Worm (Caenorhabditis elegans) whole organism, L1 larva: ENCODE measurements around the gene F56C9.6.
A peak's percentile ranks its signal among the peaks of the same experiment; 100 is the strongest.

Source experiments
- C04F5.9 ChIP-seq: sonication (generic microtip); optimal IDR thresholded peaks from 2 replicates; lab custom pipeline; 2016; ENCODE audit warnings: missing genetic modification characterization, missing compliant biosample characterization
- C34B4.2 ChIP-seq: sonication (generic microtip); optimal IDR thresholded peaks from 2 replicates; lab custom pipeline; 2017; ENCODE audit warnings: mild to moderate bottlenecking, missing genetic modification characterization, missing compliant biosample characterization
- alr-1 ChIP-seq: fragments of 200-800 bp; sonication (Bioruptor generic); optimal IDR thresholded peaks from 2 replicates; lab custom pipeline; 2018; ENCODE audit warnings: borderline replicate concordance, mild to moderate bottlenecking, missing genetic modification characterization, missing compliant biosample characterization
- blmp-1 ChIP-seq: fragments of 150-350 bp; optimal IDR thresholded peaks from 2 replicates; lab custom pipeline; 2014; ENCODE audit warnings: missing biosample characterization, missing genetic modification characterization
- ceh-88 ChIP-seq: fragments of 200-800 bp; sonication (Bioruptor generic); IDR thresholded peaks from 2 replicates; pipeline ENCODE4 v1.3.6; 2022; ENCODE audit warnings: missing genetic modification characterization, missing compliant biosample characterization
- dsc-1 ChIP-seq: sonication (generic microtip); optimal IDR thresholded peaks from 2 replicates; lab custom pipeline; 2016; ENCODE audit warnings: mild to moderate bottlenecking, missing genetic modification characterization, missing compliant biosample characterization
- efl-1 ChIP-seq, 4 experiments: fragments of 150-350 bp; optimal IDR thresholded peaks in 3 of 4; peaks in 1 of 4; 1 replicate in 1 of 4; 2 replicates in 3 of 4; lab custom pipeline; 2014; ENCODE audit warnings: missing biosample characterization in 2 of 4, missing genetic modification characterization in 2 of 4, missing genetic modification reagents in 2 of 4
- efl-3 ChIP-seq: fragments of 200-800 bp; sonication (Bioruptor generic); optimal IDR thresholded peaks from 2 replicates; lab custom pipeline; 2018; ENCODE audit warnings: mild to moderate bottlenecking, missing genetic modification characterization, missing compliant biosample characterization
- egl-27 ChIP-seq, 2 experiments: fragments of 150-350 bp in 1 of 2; sonication (generic microtip); optimal IDR thresholded peaks; 3 replicates each; lab custom pipeline; 2017 to 2018; ENCODE audit warnings: missing biosample characterization in 2 of 2, missing genetic modification characterization in 2 of 2, missing genetic modification reagents in 2 of 2
- elt-2 ChIP-seq: sonication (generic microtip); optimal IDR thresholded peaks from 2 replicates; lab custom pipeline; 2016; ENCODE audit warnings: missing genetic modification characterization, mild to moderate bottlenecking, inconsistent platforms, missing compliant biosample characterization, missing genetic modification reagents
- elt-3 ChIP-seq, 6 experiments: fragments of 150-350 bp in 1 of 6; sonication (generic microtip); optimal IDR thresholded peaks; 2 replicates each; lab custom pipeline; 2017 to 2018; ENCODE audit warnings: missing biosample characterization in 6 of 6, missing genetic modification characterization in 6 of 6, inconsistent platforms in 1 of 6
- ets-5 ChIP-seq: fragments of 200-800 bp; sonication (Bioruptor generic); IDR thresholded peaks from 2 replicates; pipeline ENCODE4 v1.3.6; 2022; ENCODE audit warnings: missing genetic modification characterization, missing compliant biosample characterization
- fkh-10 ChIP-seq: sonication (generic microtip); optimal IDR thresholded peaks from 2 replicates; lab custom pipeline; 2017; ENCODE audit warnings: missing biosample characterization, missing genetic modification reagents, missing genetic modification characterization
- fkh-8 ChIP-seq: sonication (generic microtip); optimal IDR thresholded peaks from 2 replicates; lab custom pipeline; 2016; ENCODE audit warnings: mild to moderate bottlenecking, missing genetic modification characterization, missing compliant biosample characterization
- fos-1 ChIP-seq: fragments of 150-350 bp; optimal IDR thresholded peaks from 2 replicates; lab custom pipeline; 2014; ENCODE audit warnings: missing biosample characterization, missing genetic modification characterization
- grh-1 ChIP-seq: fragments of 200-800 bp; sonication (Bioruptor generic); IDR thresholded peaks from 2 replicates; pipeline ENCODE4 v1.3.6; 2022; ENCODE audit warnings: missing genetic modification reagents, missing genetic modification characterization, missing compliant biosample characterization
- hlh-17 ChIP-seq: fragments of 200-800 bp; sonication (Bioruptor generic); optimal IDR thresholded peaks from 2 replicates; lab custom pipeline; 2018; ENCODE audit warnings: missing genetic modification characterization, mild to moderate bottlenecking, missing compliant biosample characterization, moderate library complexity, borderline replicate concordance
- hpl-2 ChIP-seq: fragments of 150-350 bp; optimal IDR thresholded peaks from 2 replicates; lab custom pipeline; 2014; ENCODE audit warnings: missing biosample characterization, missing genetic modification reagents, missing genetic modification characterization
- irx-1 ChIP-seq: sonication (generic microtip); optimal IDR thresholded peaks from 2 replicates; lab custom pipeline; 2016; ENCODE audit warnings: missing genetic modification characterization, missing compliant biosample characterization
- isw-1 ChIP-seq: fragments of 200-800 bp; sonication (Bioruptor generic); IDR thresholded peaks from 2 replicates; pipeline ENCODE4 v1.3.6; 2022; ENCODE audit warnings: missing genetic modification characterization, missing compliant biosample characterization
- lin-14 ChIP-seq: fragments of 200-800 bp; sonication (Bioruptor generic); optimal IDR thresholded peaks from 2 replicates; lab custom pipeline; 2018; ENCODE audit warnings: mild to moderate bottlenecking, missing genetic modification characterization, moderate library complexity, missing compliant biosample characterization
- lin-15B ChIP-seq: fragments of 150-350 bp; sonication (generic microtip); optimal IDR thresholded peaks from 3 replicates; lab custom pipeline; 2014; ENCODE audit warnings: missing biosample characterization, missing genetic modification characterization
- lir-3 ChIP-seq: sonication (generic microtip); optimal IDR thresholded peaks from 2 replicates; lab custom pipeline; 2016; ENCODE audit warnings: mild to moderate bottlenecking, missing genetic modification characterization, moderate library complexity, missing compliant biosample characterization; ENCODE audit not compliant: poor library complexity
- lsy-2 ChIP-seq, 2 experiments: fragments of 150-350 bp; optimal IDR thresholded peaks; 2 replicates each; lab custom pipeline; 2014; ENCODE audit warnings: missing biosample characterization in 2 of 2, missing genetic modification characterization in 2 of 2
- mab-9 ChIP-seq: fragments of 200-800 bp; sonication (Bioruptor generic); IDR thresholded peaks from 2 replicates; pipeline ENCODE4 v1.3.6; 2022; ENCODE audit warnings: missing genetic modification reagents, missing genetic modification characterization, missing compliant biosample characterization
- nhr-19 ChIP-seq: fragments of 200-800 bp; sonication (Bioruptor generic); conservative IDR thresholded peaks from 2 replicates; pipeline ENCODE4 v1.3.6; 2022; ENCODE audit warnings: missing genetic modification characterization, missing compliant biosample characterization
- nhr-20 ChIP-seq: sonication (generic microtip); optimal IDR thresholded peaks from 2 replicates; lab custom pipeline; 2016; ENCODE audit warnings: mild to moderate bottlenecking, missing genetic modification characterization, missing compliant biosample characterization
- nhr-237 ChIP-seq: fragments of 150-350 bp; optimal IDR thresholded peaks from 2 replicates; lab custom pipeline; 2014; ENCODE audit warnings: missing biosample characterization, missing genetic modification characterization
- nhr-28 ChIP-seq: fragments of 150-350 bp; optimal IDR thresholded peaks from 2 replicates; lab custom pipeline; 2014; ENCODE audit warnings: missing biosample characterization, missing genetic modification characterization
- nhr-47 ChIP-seq: sonication (generic microtip); optimal IDR thresholded peaks from 2 replicates; lab custom pipeline; 2016; ENCODE audit warnings: mild to moderate bottlenecking, missing genetic modification characterization, moderate library complexity, missing compliant biosample characterization
- nhr-76 ChIP-seq: sonication (generic microtip); optimal IDR thresholded peaks from 2 replicates; lab custom pipeline; 2017; ENCODE audit warnings: missing biosample characterization, missing genetic modification characterization
- nhr-77 ChIP-seq: fragments of 150-350 bp; optimal IDR thresholded peaks from 2 replicates; lab custom pipeline; 2014; ENCODE audit warnings: missing biosample characterization, missing genetic modification characterization
- nhr-85 ChIP-seq: sonication (generic microtip); peaks from one replicate; lab custom pipeline; 2016; ENCODE audit warnings: missing genetic modification characterization, inconsistent platforms, missing compliant biosample characterization
- nhr-90 ChIP-seq: sonication (generic microtip); optimal IDR thresholded peaks from 2 replicates; lab custom pipeline; 2016; ENCODE audit warnings: mild to moderate bottlenecking, missing genetic modification characterization, missing compliant biosample characterization; ENCODE audit not compliant: poor library complexity
- pqm-1 ChIP-seq: sonication (generic microtip); optimal IDR thresholded peaks from 3 replicates; lab custom pipeline; 2017; ENCODE audit warnings: missing biosample characterization, missing genetic modification characterization
- skn-1 ChIP-seq: fragments of 150-350 bp; optimal IDR thresholded peaks from 2 replicates; lab custom pipeline; 2014; ENCODE audit warnings: missing biosample characterization, missing genetic modification characterization
- snpc-4 ChIP-seq: fragments of 150-350 bp; optimal IDR thresholded peaks from 2 replicates; lab custom pipeline; 2014; ENCODE audit warnings: missing biosample characterization, missing genetic modification characterization
- snu-23 ChIP-seq: sonication (generic microtip); optimal IDR thresholded peaks from 2 replicates; lab custom pipeline; 2016; ENCODE audit warnings: missing genetic modification characterization, missing compliant biosample characterization
- sox-4 ChIP-seq: sonication (generic microtip); optimal IDR thresholded peaks from 2 replicates; lab custom pipeline; 2016; ENCODE audit warnings: missing genetic modification characterization, missing compliant biosample characterization
- sptf-1 ChIP-seq: fragments of 150-350 bp; optimal IDR thresholded peaks from 2 replicates; lab custom pipeline; 2014; ENCODE audit warnings: missing biosample characterization, missing genetic modification characterization
- sup-37 ChIP-seq: fragments of 200-800 bp; sonication (Bioruptor generic); optimal IDR thresholded peaks from 2 replicates; lab custom pipeline; 2018; ENCODE audit warnings: mild to moderate bottlenecking, missing genetic modification characterization, missing compliant biosample characterization
- tbx-2 ChIP-seq: sonication (generic microtip); optimal IDR thresholded peaks from 2 replicates; lab custom pipeline; 2016; ENCODE audit warnings: missing genetic modification characterization, missing compliant biosample characterization
- tlp-1 ChIP-seq: fragments of 150-350 bp; optimal IDR thresholded peaks from 2 replicates; lab custom pipeline; 2014; ENCODE audit warnings: missing biosample characterization, missing genetic modification characterization
- unc-130 ChIP-seq: fragments of 150-350 bp; optimal IDR thresholded peaks from 2 replicates; lab custom pipeline; 2017; ENCODE audit warnings: missing biosample characterization, missing genetic modification characterization, inconsistent platforms
- unc-62 ChIP-seq: fragments of 150-350 bp; optimal IDR thresholded peaks from 2 replicates; lab custom pipeline; 2014; ENCODE audit warnings: missing biosample characterization, missing genetic modification reagents, missing genetic modification characterization
- unc-98 ChIP-seq: fragments of 200-800 bp; sonication (Bioruptor generic); IDR thresholded peaks from 2 replicates; pipeline ENCODE4 v1.3.6; 2022; ENCODE audit warnings: missing genetic modification characterization, missing compliant biosample characterization
- vab-15 ChIP-seq: sonication (generic microtip); optimal IDR thresholded peaks from 2 replicates; lab custom pipeline; 2017; ENCODE audit warnings: missing genotype, mild to moderate bottlenecking, missing genetic modification characterization, missing compliant biosample characterization
- zag-1 ChIP-seq: fragments of 150-350 bp; optimal IDR thresholded peaks from 2 replicates; lab custom pipeline; 2014; ENCODE audit warnings: missing biosample characterization, missing genetic modification characterization
- ztf-4 ChIP-seq: fragments of 150-350 bp; optimal IDR thresholded peaks from 2 replicates; lab custom pipeline; 2014; ENCODE audit warnings: missing biosample characterization, missing genetic modification characterization

Gene F56C9.6

DNA sequence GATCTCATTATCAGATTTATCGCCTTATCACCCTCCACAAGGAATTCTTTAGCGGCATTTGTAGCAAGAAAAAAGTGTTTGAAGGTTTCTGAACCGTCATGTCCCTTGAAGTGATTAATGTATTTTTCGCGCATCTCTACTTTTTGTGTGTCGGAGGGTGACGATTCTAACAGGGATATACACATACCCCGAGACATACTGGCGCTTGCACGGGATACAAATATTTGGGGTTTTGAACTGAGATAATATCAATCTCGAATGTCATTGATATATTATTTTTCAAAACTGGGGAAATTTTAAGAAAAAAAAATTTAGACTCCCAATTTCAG is 5.0 kb downstream of the F56C9.6 start (continued):
- no peak for TF ChIP-seq ceh-88
- TF ChIP-seq snu-23 (GFP tag; lab: Kevin White, UChicago): peak; percentile 41
- peak; percentile 90 for TF ChIP-seq blmp-1 (tag; lab: Kevin White, UChicago)
- peak; percentile 21 for TF ChIP-seq nhr-90 (tag; lab: Kevin White, UChicago)
- TF ChIP-seq C04F5.9 (tag; lab: Kevin White, UChicago): no peak
- no peak for TF ChIP-seq fkh-8 (tag; lab: Kevin White, UChicago)
- TF ChIP-seq hpl-2 (GFP tag; lab: Kevin White, UChicago): no peak
- TF ChIP-seq nhr-20 (tag; lab: Kevin White, UChicago): peak; percentile 42
- peak in 4 of 6 experiments; percentile 20 to 88 (median 44) for TF ChIP-seq elt-3 (tag; optimal IDR thresholded peaks at IDR 0.05; lab: Kevin White, UChicago)
- TF ChIP-seq, all 84 proteins: peak for 11

DNA sequence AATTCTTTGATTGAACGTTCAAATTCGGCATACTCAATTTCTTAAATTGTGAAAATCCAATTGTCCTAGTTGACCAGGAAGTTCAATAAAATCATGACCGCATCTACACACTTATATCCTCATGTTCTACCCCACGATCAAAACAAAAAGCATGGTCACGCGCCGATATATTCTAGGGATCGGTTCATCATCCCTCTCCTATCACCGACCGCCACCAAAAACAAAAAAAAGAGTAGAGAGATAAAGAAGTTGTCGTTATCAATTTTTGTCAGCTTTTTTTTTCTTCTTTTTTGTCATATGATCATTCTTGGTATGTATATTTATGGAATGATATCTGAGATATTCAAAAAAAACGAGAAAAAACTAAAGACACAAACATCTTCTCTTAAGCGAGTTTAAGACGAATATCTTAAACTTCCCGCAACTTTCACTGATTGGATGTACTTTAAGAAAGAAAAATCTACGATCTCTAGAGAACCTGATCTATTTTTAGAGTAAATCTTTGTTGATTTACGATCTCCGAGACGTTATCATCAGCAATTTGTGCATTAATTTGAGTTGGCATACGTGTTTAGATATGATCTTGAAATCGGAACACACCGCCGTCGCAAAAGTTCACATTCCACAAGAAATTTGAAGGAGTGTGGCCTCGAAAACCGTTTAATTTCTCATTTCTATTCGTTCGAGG is 5.5 kb downstream of the F56C9.6 start:
- TF ChIP-seq unc-130 (tag; lab: Kevin White, UChicago) (no peak), nhr-77 (tag; lab: Kevin White, UChicago) (no peak), lin-14 (peak; percentile 52), nhr-28 (tag; lab: Kevin White, UChicago) (no peak), ztf-4 (tag; lab: Kevin White, UChicago) (no peak), nhr-20 (tag; lab: Kevin White, UChicago) (peak; percentile 71), sup-37 (no peak), unc-62 (no peak), fkh-10 (no peak), tlp-1 (no peak), zag-1 (tag; lab: Kevin White, UChicago) (no peak), dsc-1 (no peak), alr-1 (tag; lab: Kevin White, UChicago) (no peak), unc-98 (GFP tag; lab: Robert Waterston, UW) (no peak), irx-1 (no peak), nhr-237 (tag; lab: Kevin White, UChicago) (no peak), sptf-1 (tag; lab: Kevin White, UChicago) (no peak), nhr-85 (peak; percentile 79), nhr-47 (tag; lab: Kevin White, UChicago) (peak; percentile 23), grh-1 (GFP tag; lab: Robert Waterston, UW) (no peak), pqm-1 (tag; lab: Kevin White, UChicago) (no peak), nhr-19 (GFP tag; lab: Robert Waterston, UW) (peak; percentile 49), efl-1 (optimal IDR thresholded peaks at IDR 0.05; lab: Kevin White, UChicago) (no peak), efl-1 (GFP tag; optimal IDR thresholded peaks at IDR 0.05 in 1 of 2; lab: Kevin White, UChicago) (peak in 1 of 2 experiments; percentile 15), blmp-1 (tag; lab: Kevin White, UChicago) (peak; percentile 73), skn-1 (no peak), sox-4 (no peak), lir-3 (tag; lab: Kevin White, UChicago) (peak; percentile 10), tbx-2 (tag; lab: Kevin White, UChicago) (peak; percentile 54), vab-15 (tag; lab: Kevin White, UChicago) (no peak), ets-5 (GFP tag; lab: Robert Waterston, UW) (no peak), elt-3 (tag; optimal IDR thresholded peaks at IDR 0.05; lab: Kevin White, UChicago) (peak in 2 of 6 experiments; percentile 73 to 86), fos-1 (no peak), egl-27 (tag; optimal IDR thresholded peaks at IDR 0.05; lab: Kevin White, UChicago) (no peak), nhr-76 (tag; lab: Kevin White, UChicago) (no peak), snpc-4 (no peak), isw-1 (GFP tag; lab: Robert Waterston, UW) (no peak), snu-23 (GFP tag; lab: Kevin White, UChicago) (peak; percentile 56), lsy-2 (tag; optimal IDR thresholded peaks at IDR 0.05; lab: Kevin White, UChicago) (peak in 1 of 2 experiments; percentile 24), efl-3 (GFP tag; lab: Kevin White, UChicago) (no peak), hlh-17 (GFP tag; lab: Kevin White, UChicago) (no peak), hpl-2 (GFP tag; lab: Kevin White, UChicago) (no peak), C34B4.2 (no peak), lin-15B (tag; lab: Kevin White, UChicago) (no peak), mab-9 (no peak), elt-2 (tag; lab: Kevin White, UChicago) (peak; percentile 1)
